Fruit fly (Drosophila melanogaster): ENCODE results near the gene Sarm.
A peak's percentile ranks its signal among the peaks of the same experiment; 100 is the strongest.

Gene Sarm

dm6 chr3L:8115864-8116528 is 52.3 kb downstream of the Sarm start, which contains the start of the genes Arp3 and msk (continued):
- TF ChIP-seq CkIIα-i1 (GFP tag; IDR thresholded peaks at IDR 0.05) (no peak), Side (GFP tag; optimal IDR thresholded peaks at IDR 0.05) (peak; percentile 90), mam (GFP tag; optimal IDR thresholded peaks at IDR 0.05) (peak; percentile 95), CG13894 (tag; optimal IDR thresholded peaks at IDR 0.05) (peak; percentile 97), usp (GFP tag; optimal IDR thresholded peaks at IDR 0.05) (no peak), CG11398 (GFP tag; optimal IDR thresholded peaks at IDR 0.05) (peak; percentile 67), CG13287 (GFP tag; IDR thresholded peaks at IDR 0.05; ENCODE audit: partially characterized antibody) (peak; percentile 68), CG11456 (GFP tag; IDR thresholded peaks at IDR 0.05) (peak; percentile 83), kni (GFP tag; optimal IDR thresholded peaks at IDR 0.05) (peak; percentile 75), bab2 (GFP tag; optimal IDR thresholded peaks at IDR 0.05) (peak; percentile 91), E2f2 (GFP tag; IDR thresholded peaks at IDR 0.05) (peak; percentile 69), pita (GFP tag; optimal IDR thresholded peaks at IDR 0.05) (no peak), Dref (GFP tag; IDR thresholded peaks at IDR 0.05) (peak; percentile 65), maf-S (GFP tag; optimal IDR thresholded peaks at IDR 0.05) (peak; percentile 86), CG8765 (GFP tag; IDR thresholded peaks at IDR 0.05) (peak; percentile 47; the same call in 1 of the 2 replicates), CoRest (tag; optimal IDR thresholded peaks at IDR 0.05) (peak; percentile 80), MBD-R2 (GFP tag; IDR thresholded peaks at IDR 0.05) (peak; percentile 93), CG3838 (GFP tag; optimal IDR thresholded peaks at IDR 0.05) (peak; percentile 46), tin (GFP tag; optimal IDR thresholded peaks at IDR 0.05) (peak; percentile 89), D19B (GFP tag; optimal IDR thresholded peaks at IDR 0.05) (peak; percentile 29), Jarid2 (GFP tag; optimal IDR thresholded peaks at IDR 0.05) (no peak), CG8359 (GFP tag; optimal IDR thresholded peaks at IDR 0.05; ENCODE audit: borderline replicate concordance) (no peak), CG14860 (GFP tag; IDR thresholded peaks at IDR 0.05; ENCODE audit: partially characterized antibody) (no peak), CG10565 (GFP tag; optimal IDR thresholded peaks at IDR 0.05) (peak; percentile 58), so (GFP tag; IDR thresholded peaks at IDR 0.05) (no peak; the same call in 2 of the 3 replicates), CG11696 (GFP tag; IDR thresholded peaks at IDR 0.05) (no peak), run (tag; optimal IDR thresholded peaks at IDR 0.05) (no peak), dan (GFP tag; IDR thresholded peaks at IDR 0.05) (no peak), toy (GFP tag; IDR thresholded peaks at IDR 0.05) (no peak; the same call in 1 of the 2 replicates), Ravus (GFP tag; IDR thresholded peaks at IDR 0.05) (no peak; the same call in 1 of the 2 replicates), CG12071 (GFP tag; optimal IDR thresholded peaks at IDR 0.05) (no peak), CG7839 (tag; optimal IDR thresholded peaks at IDR 0.05) (peak; percentile 73), fd102C (GFP tag; optimal IDR thresholded peaks at IDR 0.05) (peak; percentile 5), H15 (GFP tag; IDR thresholded peaks at IDR 0.05) (peak; percentile 74; the same call in 2 of the 3 replicates), ranshi (GFP tag; IDR thresholded peaks at IDR 0.05) (peak; percentile 77), bowl (GFP tag; IDR thresholded peaks at IDR 0.05) (no peak; the same call in 1 of the 2 replicates), Neu2 (GFP tag; optimal IDR thresholded peaks at IDR 0.05; ENCODE audit: borderline replicate concordance) (peak; percentile 72), CG4424 (GFP tag; optimal IDR thresholded peaks at IDR 0.05) (peak; percentile 86), CG9876 (GFP tag; optimal IDR thresholded peaks at IDR 0.05) (peak; percentile 83), Dip3 (GFP tag; optimal IDR thresholded peaks at IDR 0.05) (peak; percentile 92), CG4617 (GFP tag; optimal IDR thresholded peaks at IDR 0.05; ENCODE audit: borderline replicate concordance) (peak; percentile 91), Med (GFP tag) (peak; percentile 99), sd (tag; optimal IDR thresholded peaks at IDR 0.05) (peak; percentile 71), ash1 (GFP tag; optimal IDR thresholded peaks at IDR 0.05) (peak; percentile 34), Bdp1 (GFP tag; optimal IDR thresholded peaks at IDR 0.05) (peak; percentile 79), Blimp-1 (GFP tag; optimal IDR thresholded peaks at IDR 0.05) (no peak), Six4 (GFP tag; optimal IDR thresholded peaks at IDR 0.05) (peak; percentile 82), CG12219 (GFP tag; optimal IDR thresholded peaks at IDR 0.05) (peak; percentile 11), CG17361 (GFP tag; IDR thresholded peaks at IDR 0.05) (peak; percentile 74), CG43689 (GFP tag; IDR thresholded peaks at IDR 0.05) (no peak)

All from whole organism, embryonic.